Worm (Caenorhabditis elegans) whole organism, mixed stage, embryonic: ENCODE measurements around the gene F40F9.3.

Experiments used
- blmp-1 ChIP-seq: fragments of 150-350 bp; optimal IDR thresholded peaks from 2 replicates; lab custom pipeline; 2014; ENCODE audit warnings: missing biosample characterization, missing genetic modification characterization
- drap-1 ChIP-seq: fragments of 200-800 bp; sonication (Bioruptor generic); optimal IDR thresholded peaks from 3 replicates; lab custom pipeline; 2018; ENCODE audit warnings: mild to moderate bottlenecking, missing genetic modification characterization, missing compliant biosample characterization
- mab-5 ChIP-seq: fragments of 150-350 bp; optimal IDR thresholded peaks from 2 replicates; lab custom pipeline; 2014; ENCODE audit warnings: missing biosample characterization, missing genetic modification characterization
- mep-1 ChIP-seq: fragments of 150-350 bp; optimal IDR thresholded peaks from 2 replicates; lab custom pipeline; 2017; ENCODE audit warnings: missing biosample characterization, missing genetic modification reagents, missing genetic modification characterization, inconsistent platforms
- nhr-237 ChIP-seq: fragments of 150-350 bp; optimal IDR thresholded peaks from 2 replicates; lab custom pipeline; 2014; ENCODE audit warnings: missing biosample characterization, missing genetic modification characterization
- nhr-28 ChIP-seq: fragments of 150-350 bp; optimal IDR thresholded peaks from 2 replicates; lab custom pipeline; 2014; ENCODE audit warnings: missing biosample characterization, missing genetic modification characterization
- sem-2 ChIP-seq: fragments of 200-800 bp; sonication (Bioruptor generic); optimal IDR thresholded peaks from 2 replicates; lab custom pipeline; 2018; ENCODE audit warnings: mild to moderate bottlenecking, missing genetic modification characterization, missing compliant biosample characterization
- snpc-4 ChIP-seq: fragments of 150-350 bp; optimal IDR thresholded peaks from 2 replicates; lab custom pipeline; 2014; ENCODE audit warnings: missing biosample characterization, missing genetic modification characterization
- unc-120 ChIP-seq: sonication (generic microtip); optimal IDR thresholded peaks from 2 replicates; lab custom pipeline; 2017; ENCODE audit warnings: missing genetic modification characterization, missing compliant biosample characterization; ENCODE audit not compliant: poor library complexity, severe bottlenecking
- unc-62 ChIP-seq: fragments of 150-350 bp; optimal IDR thresholded peaks from 2 replicates; lab custom pipeline; 2014; ENCODE audit warnings: missing biosample characterization, missing genetic modification reagents, missing genetic modification characterization
- ztf-11 ChIP-seq: fragments of 150-350 bp; optimal IDR thresholded peaks from 2 replicates; lab custom pipeline; 2014; ENCODE audit warnings: missing biosample characterization, missing genetic modification characterization

ce11 chrV:9692649-9693112 lies 22.3 kb upstream of the F40F9.3 start, which contains the start of gene ZK287.7:
- TF ChIP-seq blmp-1 (tag; lab: Kevin White, UChicago) (no peak), snpc-4 (no peak), nhr-237 (no peak), sem-2 (GFP tag; lab: Kevin White, UChicago) (no peak), nhr-28 (tag; lab: Kevin White, UChicago) (no peak), mab-5 (tag; lab: Kevin White, UChicago) (no peak), ztf-11 (tag; lab: Kevin White, UChicago) (no peak), unc-62 (GFP tag; lab: Kevin White, UChicago) (no peak), mep-1 (tag; lab: Kevin White, UChicago) (no peak), unc-120 (tag; lab: Kevin White, UChicago) (no peak), drap-1 (GFP tag; lab: Kevin White, UChicago) (no peak)
